Worm (Caenorhabditis elegans): ENCODE results near the gene hot-9.

The hot-9 gene

DNA sequence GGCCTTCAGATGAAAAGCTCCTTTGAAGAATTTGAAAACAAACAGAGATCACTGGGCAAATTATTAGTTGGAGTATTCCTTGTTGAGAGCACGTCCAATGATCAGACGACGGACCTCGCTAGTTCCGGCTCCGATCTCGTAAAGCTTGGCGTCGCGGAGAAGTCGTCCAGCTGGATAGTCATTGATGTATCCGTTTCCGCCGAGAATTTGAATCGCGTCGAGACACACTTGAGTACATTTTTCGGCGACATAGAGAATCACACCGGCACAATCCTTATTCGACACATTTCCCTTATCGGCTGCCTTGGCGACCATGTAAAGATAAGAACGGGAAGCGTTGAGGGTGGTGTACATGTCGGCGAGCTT, 41.7 kb upstream of the hot-9 start:
- no peak for TF ChIP-seq elt-3 (tag; optimal IDR thresholded peaks at IDR 0.05)
- TF ChIP-seq lin-32 (GFP tag; optimal IDR thresholded peaks at IDR 0.05) = no peak
- TF ChIP-seq nhr-28 (tag; optimal IDR thresholded peaks at IDR 0.05) = no peak
- TF ChIP-seq flh-1 (GFP tag; optimal IDR thresholded peaks at IDR 0.05) = no peak
- TF ChIP-seq zip-8 (tag; optimal IDR thresholded peaks at IDR 0.05) = no peak
- no peak for TF ChIP-seq ces-1 (GFP tag; optimal IDR thresholded peaks at IDR 0.05)
- TF ChIP-seq ceh-43 (GFP tag; optimal IDR thresholded peaks at IDR 0.05) = no peak
- no peak for TF ChIP-seq lsy-2 (tag; optimal IDR thresholded peaks at IDR 0.05)
- no peak for TF ChIP-seq ceh-83 (GFP tag; optimal IDR thresholded peaks at IDR 0.05)
- no peak for TF ChIP-seq cnd-1 (tag; optimal IDR thresholded peaks at IDR 0.05)
- no peak for TF ChIP-seq nhr-76 (tag; optimal IDR thresholded peaks at IDR 0.05)
- TF ChIP-seq bed-3 (GFP tag; optimal IDR thresholded peaks at IDR 0.05) = no peak
- TF ChIP-seq lin-13 (tag; optimal IDR thresholded peaks at IDR 0.05) = no peak
- no peak for TF ChIP-seq unc-39 (tag; optimal IDR thresholded peaks at IDR 0.05)
- TF ChIP-seq hlh-1 (tag; optimal IDR thresholded peaks at IDR 0.05) = no peak

DNA sequence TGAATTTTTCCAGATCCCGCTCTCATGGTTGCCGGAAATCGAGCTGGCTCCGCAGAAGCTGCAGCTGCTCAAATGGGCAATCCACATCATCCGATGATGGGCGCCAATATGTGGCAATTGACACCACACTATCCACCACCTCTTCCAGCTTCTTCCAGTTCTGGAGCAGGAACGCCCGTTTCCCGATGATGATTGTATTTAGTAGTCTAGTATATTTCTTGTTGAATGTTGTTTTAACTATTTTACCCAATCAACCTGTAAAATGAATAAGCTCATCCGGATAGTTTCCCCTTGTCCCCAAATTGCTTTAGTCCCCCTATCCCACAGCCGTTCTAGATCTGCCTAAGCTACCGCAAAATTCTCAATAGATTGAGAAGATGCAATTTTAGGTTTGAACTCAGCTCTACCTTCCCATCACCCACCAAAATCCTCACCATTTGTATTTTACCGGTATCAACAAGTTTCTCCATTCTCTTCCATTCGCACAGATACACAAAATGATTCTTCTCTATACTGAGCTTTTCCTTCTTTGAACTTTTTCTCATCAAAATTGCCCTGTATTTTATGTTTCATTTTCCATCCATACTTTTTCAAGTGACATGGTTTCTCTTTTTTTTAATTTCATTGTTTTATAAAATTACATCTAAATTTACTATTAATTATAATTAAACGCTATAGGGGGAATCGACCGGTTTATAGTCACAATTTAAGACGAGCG, 41.1 kb upstream of the hot-9 start:
- TF ChIP-seq cnd-1 (tag; optimal IDR thresholded peaks at IDR 0.05) (no peak), bed-3 (GFP tag; optimal IDR thresholded peaks at IDR 0.05) (no peak), elt-3 (tag; optimal IDR thresholded peaks at IDR 0.05) (no peak), sptf-1 (tag; optimal IDR thresholded peaks at IDR 0.05) (no peak), snpc-4 (tag; optimal IDR thresholded peaks at IDR 0.05) (no peak), ceh-39 (tag; optimal IDR thresholded peaks at IDR 0.05) (no peak), pha-4 (tag; optimal IDR thresholded peaks at IDR 0.05) (no peak), lin-13 (tag; optimal IDR thresholded peaks at IDR 0.05) (no peak), ceh-43 (GFP tag; optimal IDR thresholded peaks at IDR 0.05) (no peak), drap-1 (GFP tag; optimal IDR thresholded peaks at IDR 0.05) (no peak), nhr-2 (tag; optimal IDR thresholded peaks at IDR 0.05) (no peak), mab-5 (tag; optimal IDR thresholded peaks at IDR 0.05) (no peak), nhr-237 (tag; optimal IDR thresholded peaks at IDR 0.05) (no peak), lsy-2 (tag; optimal IDR thresholded peaks at IDR 0.05) (no peak), unc-62 (GFP tag; optimal IDR thresholded peaks at IDR 0.05) (no peak), ces-1 (GFP tag; optimal IDR thresholded peaks at IDR 0.05) (no peak), flh-1 (GFP tag; optimal IDR thresholded peaks at IDR 0.05) (no peak)

DNA sequence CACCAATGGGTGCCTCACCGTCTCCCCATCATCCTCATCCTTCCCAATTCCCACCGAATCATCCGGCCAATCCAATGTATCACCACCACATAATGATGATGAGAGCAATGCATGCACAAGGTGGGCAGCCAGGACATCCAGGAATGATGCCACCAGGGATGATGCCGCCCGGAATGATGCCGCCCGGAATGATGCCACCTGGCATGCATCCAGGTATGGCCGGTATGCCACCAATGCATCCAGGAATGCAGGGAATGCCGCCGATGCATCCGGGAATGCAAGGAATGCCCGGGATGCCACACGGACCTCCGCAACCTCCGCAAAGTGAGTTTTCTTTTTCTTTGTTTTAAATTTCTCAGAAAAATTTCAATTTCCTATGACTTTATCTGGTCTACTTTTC, 40.5 kb upstream of the hot-9 start:
- no peak for TF ChIP-seq mab-5 (tag; optimal IDR thresholded peaks at IDR 0.05)
- no peak for TF ChIP-seq nhr-12 (tag; optimal IDR thresholded peaks at IDR 0.05)
- no peak for TF ChIP-seq bed-3 (GFP tag; optimal IDR thresholded peaks at IDR 0.05)
- TF ChIP-seq ham-2 (GFP tag; optimal IDR thresholded peaks at IDR 0.05) = no peak
- no peak for TF ChIP-seq blmp-1 (tag; optimal IDR thresholded peaks at IDR 0.05)
- no peak for TF ChIP-seq mep-1 (tag; optimal IDR thresholded peaks at IDR 0.05)
- TF ChIP-seq M03D4.4 (tag; optimal IDR thresholded peaks at IDR 0.05) = no peak
- no peak for TF ChIP-seq cnd-1 (tag; optimal IDR thresholded peaks at IDR 0.05)
- no peak for TF ChIP-seq ces-1 (GFP tag; optimal IDR thresholded peaks at IDR 0.05)
- no peak for TF ChIP-seq nhr-237 (tag; optimal IDR thresholded peaks at IDR 0.05)
- TF ChIP-seq tbx-8 (GFP tag; optimal IDR thresholded peaks at IDR 0.05) = no peak

DNA sequence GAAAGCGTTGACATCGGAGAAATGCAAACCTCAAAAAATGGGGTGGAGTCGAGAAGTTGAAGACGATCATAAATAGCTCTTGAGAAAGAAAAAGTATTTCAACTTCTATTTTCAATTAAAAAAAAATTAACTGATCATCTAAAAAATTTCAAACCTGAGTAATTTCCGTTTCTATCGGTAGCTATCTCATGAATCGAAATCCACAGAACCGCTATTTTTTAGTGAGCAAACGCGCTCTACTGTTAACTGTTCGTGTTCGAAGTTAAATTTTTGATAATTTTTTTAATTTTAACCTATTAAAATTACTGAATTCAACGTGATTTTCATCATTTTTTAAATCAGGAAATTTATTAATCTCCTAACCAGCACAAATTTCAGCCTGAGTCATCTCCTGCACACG, 38.5 kb upstream of the hot-9 start:
- TF ChIP-seq lin-13 (tag; optimal IDR thresholded peaks at IDR 0.05) = no peak
- TF ChIP-seq M03D4.4 (tag; optimal IDR thresholded peaks at IDR 0.05) = no peak
- TF ChIP-seq elt-3 (tag; optimal IDR thresholded peaks at IDR 0.05) = no peak
- TF ChIP-seq tbx-8 (GFP tag; optimal IDR thresholded peaks at IDR 0.05) = no peak
- no peak for TF ChIP-seq ces-1 (GFP tag; optimal IDR thresholded peaks at IDR 0.05)

DNA sequence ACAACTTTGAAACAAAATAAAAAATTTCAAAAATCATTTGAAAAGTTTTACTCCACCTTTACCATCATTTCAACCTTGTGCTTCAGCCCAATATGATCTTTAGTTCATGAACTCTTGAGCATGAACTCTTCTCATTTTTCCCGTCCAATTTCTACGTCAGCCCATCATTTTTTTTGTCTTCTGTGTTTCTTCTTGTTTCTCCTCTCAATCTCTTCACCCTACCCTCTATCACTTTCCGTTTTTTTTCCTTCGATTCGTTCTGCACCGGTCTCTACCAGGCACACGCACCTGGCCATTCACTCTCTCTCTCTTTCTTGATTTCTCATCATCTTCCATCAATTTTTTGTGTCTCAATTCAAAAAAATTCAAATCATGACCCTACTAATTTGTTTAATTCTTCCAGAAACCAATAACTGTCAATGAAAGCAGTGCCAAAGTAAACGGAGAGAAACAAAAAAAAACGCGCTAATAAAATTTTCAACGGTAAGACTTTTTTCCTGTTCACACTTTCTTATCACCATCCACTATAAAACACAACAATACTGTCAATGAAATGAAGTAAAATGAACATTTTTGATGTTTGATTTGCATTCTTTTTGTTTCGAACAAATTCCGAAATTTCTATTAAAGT, 37.7 kb upstream of the hot-9 start, which contains the start of gene pygo-1:
pygo-1 (plus strand) TSS at position 404 of the 631 bp plus-strand sequence.
- no peak for TF ChIP-seq mep-1 (tag; optimal IDR thresholded peaks at IDR 0.05)
- TF ChIP-seq unc-39 (tag; optimal IDR thresholded peaks at IDR 0.05) = no peak
- no peak for TF ChIP-seq snpc-4 (tag; optimal IDR thresholded peaks at IDR 0.05)
- no peak for TF ChIP-seq ceh-43 (GFP tag; optimal IDR thresholded peaks at IDR 0.05)
- TF ChIP-seq unc-62 (GFP tag; optimal IDR thresholded peaks at IDR 0.05) = no peak
- no peak for TF ChIP-seq unc-120 (tag; optimal IDR thresholded peaks at IDR 0.05; ENCODE audit: poor library complexity, severe bottlenecking)
- TF ChIP-seq lin-32 (GFP tag; optimal IDR thresholded peaks at IDR 0.05) = no peak
- no peak for TF ChIP-seq nhr-28 (tag; optimal IDR thresholded peaks at IDR 0.05)
- TF ChIP-seq bed-3 (GFP tag; optimal IDR thresholded peaks at IDR 0.05) = no peak
- TF ChIP-seq drap-1 (GFP tag; optimal IDR thresholded peaks at IDR 0.05) = no peak
- no peak for TF ChIP-seq tbx-8 (GFP tag; optimal IDR thresholded peaks at IDR 0.05)
- no peak for TF ChIP-seq mab-5 (tag; optimal IDR thresholded peaks at IDR 0.05)
- TF ChIP-seq elt-3 (tag; optimal IDR thresholded peaks at IDR 0.05) = no peak
- no peak for TF ChIP-seq ham-2 (GFP tag; optimal IDR thresholded peaks at IDR 0.05)
- no peak for TF ChIP-seq ces-1 (GFP tag; optimal IDR thresholded peaks at IDR 0.05)
- no peak for TF ChIP-seq ceh-39 (tag; optimal IDR thresholded peaks at IDR 0.05)
